Fruit fly (Drosophila melanogaster): ENCODE data around the gene Eig71Ej.

Gene Eig71Ej

DNA sequence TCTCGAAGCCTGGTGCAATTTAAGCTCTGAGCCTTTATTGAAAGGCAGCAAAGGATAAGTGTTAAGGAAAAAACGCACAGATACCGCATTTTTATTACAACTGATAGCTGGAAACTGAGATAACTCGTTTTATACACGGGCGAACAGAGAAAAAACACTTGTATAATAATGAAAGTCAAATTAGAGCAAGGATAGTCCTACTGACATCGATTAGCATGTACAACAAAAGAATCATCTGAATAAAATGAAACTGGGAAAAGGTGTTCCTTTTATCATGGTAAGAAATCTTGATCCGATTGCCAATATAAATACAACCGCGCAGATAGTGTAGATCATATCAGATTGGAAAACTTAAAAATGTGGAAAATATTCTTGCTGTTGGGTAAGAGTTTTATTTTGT, at the start of gene Eig71Ej, which contains the start of gene Eig71Ek:
Eig71Ej (minus strand) TSS at position 101 of the 400 bp plus-strand sequence.
Eig71Ek (plus strand) TSS at position 334 of the 400 bp plus-strand sequence.
- TF ChIP-seq Dfd (GFP tag; optimal IDR thresholded peaks at IDR 0.05) (no peak), Myc (optimal IDR thresholded peaks at IDR 0.05) (no peak), Abd-B (GFP tag; optimal IDR thresholded peaks at IDR 0.05) (no peak), Vsx2 (GFP tag; optimal IDR thresholded peaks at IDR 0.05; ENCODE audit: partially characterized antibody) (no peak), CG9705 (GFP tag; optimal IDR thresholded peaks at IDR 0.05) (no peak)

- no peak for TF ChIP-seq Myc (optimal IDR thresholded peaks at IDR 0.05)
Observed at dm6 chr3L:15710125-15710524, 49.3 kb upstream of the Eig71Ej start.

DNA sequence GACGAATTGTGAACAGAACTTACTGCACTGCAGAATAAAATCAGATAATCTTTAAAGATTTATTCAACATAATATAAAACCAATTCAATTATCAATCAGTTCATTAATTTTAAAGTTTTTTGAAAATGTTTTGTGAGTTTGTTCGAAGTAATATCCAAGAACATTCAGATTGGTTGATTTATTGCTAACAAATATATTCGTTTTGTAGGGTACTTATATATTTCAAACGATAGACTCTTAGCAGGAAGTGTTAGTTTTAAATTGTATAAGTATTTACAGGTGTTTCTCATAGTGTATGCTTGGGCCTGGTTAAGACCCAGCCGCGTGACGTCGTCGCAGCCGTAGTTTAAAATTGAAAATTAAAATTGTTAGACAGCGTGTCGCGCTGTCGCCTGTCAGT, 47.8 kb upstream of the Eig71Ej start:
- no peak for TF ChIP-seq Myc (optimal IDR thresholded peaks at IDR 0.05)
- TF ChIP-seq rgr (GFP tag; optimal IDR thresholded peaks at IDR 0.05) = no peak
- no peak for TF ChIP-seq Hr78 (GFP tag; optimal IDR thresholded peaks at IDR 0.05)
- no peak for TF ChIP-seq Dif (GFP tag; optimal IDR thresholded peaks at IDR 0.05; ENCODE audit: partially characterized antibody)
- no peak for TF ChIP-seq N (GFP tag; optimal IDR thresholded peaks at IDR 0.05)
- TF ChIP-seq Mio (GFP tag; optimal IDR thresholded peaks at IDR 0.05) = no peak
- TF ChIP-seq dsf (GFP tag; optimal IDR thresholded peaks at IDR 0.05; ENCODE audit: borderline replicate concordance) = no peak

DNA sequence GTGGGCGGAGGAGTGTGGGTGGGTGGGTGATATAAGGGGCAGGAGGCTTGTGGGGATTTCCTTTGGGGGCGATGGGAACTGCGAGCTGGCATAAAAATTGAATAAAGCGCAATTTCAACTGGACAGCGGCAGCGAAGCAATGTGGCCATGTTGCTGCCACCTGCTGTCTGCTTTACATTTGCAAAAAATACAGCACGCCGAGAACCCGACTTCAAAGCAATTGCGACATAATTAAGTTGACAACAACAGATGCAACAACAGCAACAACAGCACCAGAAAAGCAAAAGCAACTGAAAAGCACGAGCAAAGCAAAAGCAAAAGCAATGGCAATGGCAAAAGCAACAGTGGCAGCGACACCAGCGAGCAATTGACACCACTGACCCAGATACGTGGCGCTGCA, 47.3 kb upstream of the Eig71Ej start:
- no peak for TF ChIP-seq sage (GFP tag; optimal IDR thresholded peaks at IDR 0.05)
- no peak for TF ChIP-seq CrebA (GFP tag; optimal IDR thresholded peaks at IDR 0.05; ENCODE audit: borderline replicate concordance)
- TF ChIP-seq pan (optimal IDR thresholded peaks at IDR 0.05) = no peak
- no peak for TF ChIP-seq lola (GFP tag; optimal IDR thresholded peaks at IDR 0.05)
- no peak for TF ChIP-seq psq (GFP tag; optimal IDR thresholded peaks at IDR 0.05)
- no peak for TF ChIP-seq Sp1 (GFP tag; optimal IDR thresholded peaks at IDR 0.05)
- no peak for TF ChIP-seq ey (GFP tag; optimal IDR thresholded peaks at IDR 0.05)
- no peak for TF ChIP-seq Jra (GFP tag; optimal IDR thresholded peaks at IDR 0.05)
- TF ChIP-seq CG32264 (GFP tag; optimal IDR thresholded peaks at IDR 0.05) = no peak

dm6 chr3L:15706199-15706598, 45.4 kb upstream of the Eig71Ej start:
- TF ChIP-seq usp (GFP tag; optimal IDR thresholded peaks at IDR 0.05) = no peak
- no peak for TF ChIP-seq GATAd (GFP tag; optimal IDR thresholded peaks at IDR 0.05)
- no peak for TF ChIP-seq jim (GFP tag; optimal IDR thresholded peaks at IDR 0.05)
- TF ChIP-seq Hnf4 (GFP tag; optimal IDR thresholded peaks at IDR 0.05) = no peak
- TF ChIP-seq Jra (GFP tag; optimal IDR thresholded peaks at IDR 0.05) = no peak
- TF ChIP-seq psq (GFP tag; optimal IDR thresholded peaks at IDR 0.05) = no peak
- no peak for TF ChIP-seq sv (GFP tag; optimal IDR thresholded peaks at IDR 0.05)
- no peak for TF ChIP-seq dl (GFP tag; optimal IDR thresholded peaks at IDR 0.05; ENCODE audit: insufficient read depth in 1 of 2, partially characterized antibody in 2 of 2)
- no peak for TF ChIP-seq brk (GFP tag; optimal IDR thresholded peaks at IDR 0.05)

dm6 chr3L:15704250-15704985, 43.6 kb upstream of the Eig71Ej start:
- no peak for TF ChIP-seq CrebA (GFP tag; optimal IDR thresholded peaks at IDR 0.05; ENCODE audit: borderline replicate concordance)
- TF ChIP-seq h (GFP tag; optimal IDR thresholded peaks at IDR 0.05) = peak; percentile 2
- TF ChIP-seq psq (GFP tag; optimal IDR thresholded peaks at IDR 0.05) = peak; percentile 24
- no peak for TF ChIP-seq usp (GFP tag; optimal IDR thresholded peaks at IDR 0.05)
- peak in 1 of 2 experiments; percentile 18 for TF ChIP-seq foxo (GFP tag; optimal IDR thresholded peaks at IDR 0.05)
- no peak for TF ChIP-seq pan (optimal IDR thresholded peaks at IDR 0.05)
- no peak for TF ChIP-seq dl (GFP tag; optimal IDR thresholded peaks at IDR 0.05; ENCODE audit: insufficient read depth in 1 of 2, partially characterized antibody in 2 of 2)
- peak; percentile 7 for TF ChIP-seq Sp1 (GFP tag; optimal IDR thresholded peaks at IDR 0.05)
- TF ChIP-seq sv (GFP tag; optimal IDR thresholded peaks at IDR 0.05) = peak; percentile 16
- no peak for TF ChIP-seq Vsx2 (GFP tag; optimal IDR thresholded peaks at IDR 0.05; ENCODE audit: partially characterized antibody)
- TF ChIP-seq OdsH (GFP tag; optimal IDR thresholded peaks at IDR 0.05) = peak; percentile 48
- no peak for TF ChIP-seq woc (GFP tag; optimal IDR thresholded peaks at IDR 0.05)
